Fruit fly (Drosophila melanogaster) whole organism, adult: ENCODE measurements around the gene Ent2.

Source experiments
- CG11617 ChIP-seq: fragments of 200-800 bp; sonication (Bioruptor generic); optimal IDR thresholded peaks from 2 replicates; lab custom pipeline; 2017; ENCODE audit warnings: mild to moderate bottlenecking, missing biosample characterization, missing genetic modification reagents, missing genetic modification characterization
- CG12768 ChIP-seq: fragments of 200-800 bp; sonication (Bioruptor generic); optimal IDR thresholded peaks from 2 replicates; lab custom pipeline; 2017; ENCODE audit warnings: missing biosample characterization, missing genetic modification characterization, mild to moderate bottlenecking, moderate library complexity, missing genetic modification reagents
- CG14711 ChIP-seq: fragments of 200-800 bp; sonication (Bioruptor generic); optimal IDR thresholded peaks from 2 replicates; lab custom pipeline; 2018; ENCODE audit warnings: missing biosample characterization, mild to moderate bottlenecking, missing genetic modification characterization, moderate library complexity
- CG1620 ChIP-seq: fragments of 200-800 bp; sonication (Bioruptor generic); optimal IDR thresholded peaks from 2 replicates; lab custom pipeline; 2016; ENCODE audit warnings: missing biosample characterization, missing genetic modification characterization
- CG33017 ChIP-seq: fragments of 200-800 bp; sonication (Bioruptor generic); optimal IDR thresholded peaks from 2 replicates; lab custom pipeline; 2018; ENCODE audit warnings: missing biosample characterization, mild to moderate bottlenecking, missing genetic modification characterization, moderate library complexity
- CG5204 ChIP-seq: fragments of 200-800 bp; sonication (Bioruptor generic); optimal IDR thresholded peaks from 2 replicates; lab custom pipeline; 2016; ENCODE audit warnings: missing biosample characterization, missing genetic modification characterization
- CG7045 ChIP-seq: fragments of 200-800 bp; sonication (Bioruptor generic); optimal IDR thresholded peaks from 2 replicates; lab custom pipeline; 2017; ENCODE audit warnings: missing biosample characterization, mild to moderate bottlenecking, missing genetic modification characterization
- CG7101 ChIP-seq: fragments of 200-800 bp; sonication (Bioruptor generic); optimal IDR thresholded peaks from 2 replicates; lab custom pipeline; 2018; ENCODE audit warnings: missing biosample characterization, mild to moderate bottlenecking, missing genetic modification characterization, moderate library complexity
- Clk ChIP-seq: fragments of 200-800 bp; sonication (Bioruptor generic); optimal IDR thresholded peaks from 2 replicates; lab custom pipeline; 2017; ENCODE audit warnings: missing biosample characterization, missing genetic modification characterization
- Crg-1 ChIP-seq: fragments of 200-800 bp; sonication (Bioruptor generic); optimal IDR thresholded peaks from 2 replicates; lab custom pipeline; 2016; ENCODE audit warnings: missing biosample characterization, missing genetic modification characterization
- Hr96 ChIP-seq: fragments of 200-800 bp; sonication (Bioruptor generic); optimal IDR thresholded peaks from 2 replicates; lab custom pipeline; 2016; ENCODE audit warnings: missing biosample characterization, missing genetic modification characterization
- Mnt ChIP-seq: fragments of 200-800 bp; sonication (Bioruptor generic); optimal IDR thresholded peaks from 2 replicates; lab custom pipeline; 2016; ENCODE audit warnings: missing biosample characterization, mild to moderate bottlenecking, missing genetic modification characterization
- bab1 ChIP-seq: fragments of 200-800 bp; sonication (Bioruptor generic); optimal IDR thresholded peaks from 3 replicates; lab custom pipeline; 2019; ENCODE audit warnings: missing biosample characterization, mild to moderate bottlenecking, missing genetic modification characterization, moderate library complexity
- cic ChIP-seq: fragments of 200-800 bp; sonication (Bioruptor generic); optimal IDR thresholded peaks from 2 replicates; lab custom pipeline; 2017; ENCODE audit warnings: missing biosample characterization, mild to moderate bottlenecking, missing genetic modification characterization, moderate library complexity
- cnc ChIP-seq, 2 experiments: fragments of >200 bp; optimal IDR thresholded peaks; 2 replicates each; lab custom pipeline; 2017
- kay ChIP-seq: fragments of 200-800 bp; sonication (Bioruptor generic); peaks from one replicate; lab custom pipeline; 2016; ENCODE audit warnings: missing biosample characterization, missing genetic modification characterization, borderline replicate concordance
- ovo ChIP-seq: fragments of 200-800 bp; sonication (Bioruptor generic); optimal IDR thresholded peaks from 2 replicates; lab custom pipeline; 2016; ENCODE audit warnings: missing biosample characterization, missing genetic modification characterization
- pad ChIP-seq: fragments of 200-800 bp; sonication (Bioruptor generic); optimal IDR thresholded peaks from 3 replicates; lab custom pipeline; 2017; ENCODE audit warnings: missing biosample characterization, missing genetic modification characterization, mild to moderate bottlenecking, moderate library complexity, missing genetic modification reagents
- tj ChIP-seq: fragments of 200-800 bp; sonication (Bioruptor generic); optimal IDR thresholded peaks from 3 replicates; lab custom pipeline; 2017; ENCODE audit warnings: missing biosample characterization, mild to moderate bottlenecking, missing genetic modification characterization, moderate library complexity
- toe ChIP-seq: fragments of 200-800 bp; sonication (Bioruptor generic); optimal IDR thresholded peaks from 2 replicates; lab custom pipeline; 2016; ENCODE audit warnings: missing biosample characterization, missing genetic modification characterization

Gene Ent2

dm6 chr2L:6550809-6551208, 11.3 kb upstream of the Ent2 start:
- TF ChIP-seq CG7045 = no peak
- no peak for TF ChIP-seq Crg-1 (GFP tag; lab: Kevin White, UChicago)
- no peak for TF ChIP-seq kay (GFP tag; lab: Kevin White, UChicago)
- no peak for TF ChIP-seq CG7101 (tag; lab: Kevin White, UChicago)
- no peak for TF ChIP-seq CG14711 (tag; lab: Kevin White, UChicago)
- no peak for TF ChIP-seq cnc (optimal IDR thresholded peaks at IDR 0.05; lab: Kevin White, UChicago)

- TF ChIP-seq CG5204 (GFP tag; lab: Kevin White, UChicago) (no peak), CG7101 (tag; lab: Kevin White, UChicago) (no peak), kay (GFP tag; lab: Kevin White, UChicago) (no peak), Clk (GFP tag; lab: Kevin White, UChicago) (no peak), CG7045 (no peak), Hr96 (GFP tag; lab: Kevin White, UChicago) (no peak), toe (GFP tag; lab: Kevin White, UChicago) (no peak), CG1620 (GFP tag; lab: Kevin White, UChicago) (no peak), CG33017 (tag; lab: Kevin White, UChicago) (no peak), cic (GFP tag; lab: Kevin White, UChicago) (no peak), Crg-1 (GFP tag; lab: Kevin White, UChicago) (no peak), Mnt (GFP tag; lab: Kevin White, UChicago) (no peak), cnc (optimal IDR thresholded peaks at IDR 0.05; lab: Kevin White, UChicago) (no peak), CG14711 (tag; lab: Kevin White, UChicago) (no peak), CG11617 (no peak), tj (GFP tag; lab: Kevin White, UChicago) (no peak), bab1 (GFP tag; lab: Kevin White, UChicago) (no peak), CG12768 (GFP tag; lab: Kevin White, UChicago) (no peak)
These were observed 10.7 kb upstream of the Ent2 start for dm6 chr2L:6551452-6551851.

- TF ChIP-seq bab1 (GFP tag; lab: Kevin White, UChicago) = no peak
- TF ChIP-seq CG7045 = no peak
- no peak for TF ChIP-seq Clk (GFP tag; lab: Kevin White, UChicago)
- no peak for TF ChIP-seq CG33017 (tag; lab: Kevin White, UChicago)
- TF ChIP-seq Hr96 (GFP tag; lab: Kevin White, UChicago) = no peak
- TF ChIP-seq CG5204 (GFP tag; lab: Kevin White, UChicago) = no peak
- TF ChIP-seq CG7101 (tag; lab: Kevin White, UChicago) = no peak
- TF ChIP-seq CG11617 = no peak
- TF ChIP-seq cnc (optimal IDR thresholded peaks at IDR 0.05; lab: Kevin White, UChicago) = no peak
- TF ChIP-seq kay (GFP tag; lab: Kevin White, UChicago) = no peak
- TF ChIP-seq ovo (GFP tag; lab: Kevin White, UChicago) = no peak
- TF ChIP-seq cic (GFP tag; lab: Kevin White, UChicago) = no peak
- TF ChIP-seq pad (GFP tag; lab: Kevin White, UChicago) = no peak
- TF ChIP-seq tj (GFP tag; lab: Kevin White, UChicago) = no peak
- no peak for TF ChIP-seq CG1620 (GFP tag; lab: Kevin White, UChicago)
- TF ChIP-seq CG14711 (tag; lab: Kevin White, UChicago) = no peak
- no peak for TF ChIP-seq CG12768 (GFP tag; lab: Kevin White, UChicago)
These were observed 9.8 kb upstream of the Ent2 start for dm6 chr2L:6552345-6552744.

- TF ChIP-seq cic (GFP tag; lab: Kevin White, UChicago) (no peak), CG14711 (tag; lab: Kevin White, UChicago) (no peak), CG7045 (no peak)
These were observed 8.9 kb upstream of the Ent2 start for dm6 chr2L:6553041-6553796.

- TF ChIP-seq CG5204 (GFP tag; lab: Kevin White, UChicago) (no peak), cic (GFP tag; lab: Kevin White, UChicago) (no peak), toe (GFP tag; lab: Kevin White, UChicago) (no peak), Mnt (GFP tag; lab: Kevin White, UChicago) (no peak), kay (GFP tag; lab: Kevin White, UChicago) (no peak), Crg-1 (GFP tag; lab: Kevin White, UChicago) (no peak), cnc (optimal IDR thresholded peaks at IDR 0.05; lab: Kevin White, UChicago) (no peak), CG1620 (GFP tag; lab: Kevin White, UChicago) (no peak), tj (GFP tag; lab: Kevin White, UChicago) (no peak), CG12768 (GFP tag; lab: Kevin White, UChicago) (no peak), CG7101 (tag; lab: Kevin White, UChicago) (no peak), CG7045 (no peak)
These were observed 8.3 kb upstream of the Ent2 start for dm6 chr2L:6553797-6554188.
